Fruit fly (Drosophila melanogaster): ENCODE results near the gene CG41128.

The CG41128 gene

dm6 chr3R:3750153-3750717, at the start of gene CG41128:
TSS of gene CG41128 (plus strand) at chr3R:3750363.
- no peak for TF ChIP-seq CG8478 (optimal IDR thresholded peaks at IDR 0.05)
- no peak for TF ChIP-seq CTCF (optimal IDR thresholded peaks at IDR 0.05)

- TF ChIP-seq CG8478 (optimal IDR thresholded peaks at IDR 0.05), result no peak
- no peak for TF ChIP-seq CTCF (optimal IDR thresholded peaks at IDR 0.05)
Measured at dm6 chr3R:3733936-3734335, 16.2 kb upstream of the CG41128 start.

dm6 chr3R:3734434-3735248, 15.5 kb upstream of the CG41128 start, which contains the start of gene Tim17b:
TSS of gene Tim17b (plus strand) at chr3R:3734855.
- TF ChIP-seq CTCF (optimal IDR thresholded peaks at IDR 0.05) (no peak), CG8478 (optimal IDR thresholded peaks at IDR 0.05) (no peak)

- TF ChIP-seq CG8478 (optimal IDR thresholded peaks at IDR 0.05) (no peak), CTCF (optimal IDR thresholded peaks at IDR 0.05) (no peak)
Measured at dm6 chr3R:3748563-3749156, 1.5 kb upstream of the CG41128 start.

dm6 chr3R:3786708-3787107, 36.5 kb downstream of the CG41128 start:
- TF ChIP-seq CTCF (optimal IDR thresholded peaks at IDR 0.05) (no peak), CG8478 (optimal IDR thresholded peaks at IDR 0.05) (no peak)

- TF ChIP-seq CG8478 (optimal IDR thresholded peaks at IDR 0.05) (no peak), CTCF (optimal IDR thresholded peaks at IDR 0.05) (peak in 1 of 2 experiments; percentile 3)
Measured at dm6 chr3R:3789607-3790268, 39.6 kb downstream of the CG41128 start.
